Worm (Caenorhabditis elegans): ENCODE measurements around the gene pqn-25.

DNA sequence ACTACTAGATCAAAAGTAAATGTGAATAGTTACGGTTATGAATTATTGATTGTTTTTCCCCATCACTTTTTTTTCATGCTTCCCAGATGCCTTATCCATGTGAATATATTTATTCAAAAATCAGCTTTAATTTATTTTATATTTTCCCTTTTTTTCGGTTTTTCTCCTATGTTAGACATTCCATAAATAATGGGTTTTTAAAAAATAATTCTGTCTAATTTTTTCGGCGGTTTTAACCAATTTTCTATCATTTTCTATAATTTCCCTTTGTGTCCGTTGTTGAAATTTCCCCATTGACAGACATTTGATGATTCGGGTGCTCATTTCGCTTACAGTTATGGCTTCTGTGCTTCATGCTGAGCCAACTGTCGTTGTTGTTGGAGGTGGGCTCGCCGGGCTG, 51.3 kb downstream of the pqn-25 start, which contains the start of gene F48E8.3:
- no peak for TF ChIP-seq klf-2 (GFP tag; conservative IDR thresholded peaks at IDR 0.05)
- no peak for TF ChIP-seq med-1 (GFP tag; optimal IDR thresholded peaks at IDR 0.05; ENCODE audit: insufficient read depth)
- TF ChIP-seq tab-1 (GFP tag; IDR thresholded peaks at IDR 0.05), result no peak
- no peak for TF ChIP-seq T22C8.4 (GFP tag; IDR thresholded peaks at IDR 0.05)
